Worm (Caenorhabditis elegans): ENCODE data around the gene C33F10.14.

The C33F10.14 gene

DNA sequence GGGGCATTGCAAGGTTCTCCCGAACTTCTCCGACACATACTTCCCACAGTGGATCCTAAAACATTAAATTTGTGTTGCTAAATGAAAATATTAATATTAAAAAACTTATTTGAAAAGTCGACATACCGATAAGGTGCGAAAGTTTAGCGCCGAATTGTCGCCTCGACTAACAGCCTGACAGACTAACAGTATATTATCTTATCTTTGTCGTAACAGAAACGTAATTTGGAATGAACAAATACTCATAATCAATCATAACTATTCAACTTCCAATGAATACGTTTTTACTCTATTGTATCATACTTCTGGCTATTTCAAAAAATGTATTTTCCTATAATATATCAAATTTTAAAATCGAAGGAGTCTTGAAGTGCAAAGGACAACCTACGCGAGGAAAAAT, 20.2 kb upstream of the C33F10.14 start, which contains the start of gene F26G1.11:
F26G1.11 (plus strand) TSS at position 205 of the 400 bp plus-strand sequence.
- TF ChIP-seq hrde-1 (tag; optimal IDR thresholded peaks at IDR 0.05; ENCODE audit: borderline replicate concordance) (no peak), nhr-80 (tag; optimal IDR thresholded peaks at IDR 0.05) (peak; percentile 38), lin-26 (GFP tag; IDR thresholded peaks at IDR 0.05) (no peak), B0261.1 (tag; optimal IDR thresholded peaks at IDR 0.05) (no peak), cebp-1 (GFP tag; IDR thresholded peaks at IDR 0.05) (no peak), cebp-1 (tag; optimal IDR thresholded peaks at IDR 0.05) (no peak)

DNA sequence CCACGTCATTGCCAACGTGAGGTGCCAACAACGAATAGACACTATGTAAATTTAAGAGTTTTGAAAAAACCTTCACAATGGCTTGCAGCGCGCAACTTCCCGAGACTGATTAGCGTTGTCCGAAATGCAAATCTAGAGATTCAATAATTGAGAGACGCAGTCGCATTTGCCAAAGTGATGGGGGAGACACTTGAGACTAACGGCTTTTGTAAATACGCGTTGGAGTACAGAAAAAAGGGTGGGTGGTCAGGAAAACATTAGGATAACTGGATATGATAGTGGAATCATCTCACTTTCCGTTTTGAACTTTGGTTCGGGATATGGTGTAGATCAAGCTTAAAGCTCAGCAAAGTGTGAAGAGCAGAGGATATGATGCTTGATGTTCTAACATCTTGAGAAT, 17.4 kb upstream of the C33F10.14 start:
- TF ChIP-seq cebp-2 (GFP tag; IDR thresholded peaks at IDR 0.05) = no peak
- no peak for TF ChIP-seq mxl-1 (tag; optimal IDR thresholded peaks at IDR 0.05)
- no peak for TF ChIP-seq zim-3 (tag; optimal IDR thresholded peaks at IDR 0.05)

DNA sequence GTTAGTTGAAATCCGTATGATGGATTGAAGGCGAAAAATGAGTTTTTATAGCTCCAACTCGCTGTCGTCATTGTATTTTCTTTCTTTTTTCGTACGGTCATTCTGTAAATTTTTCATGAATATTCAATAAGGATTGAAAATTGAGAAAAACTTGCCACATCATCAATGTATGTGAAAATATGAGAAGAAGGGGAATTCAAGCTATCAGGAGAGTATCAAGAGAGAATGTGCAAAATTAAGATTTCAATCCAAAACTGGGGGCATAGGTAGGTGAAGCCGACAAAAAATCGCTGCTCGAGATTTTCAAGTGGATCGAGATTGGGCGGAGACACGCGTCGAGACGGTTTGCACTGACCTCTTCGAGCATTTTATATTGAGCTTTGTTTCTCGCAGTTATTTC, 12.7 kb upstream of the C33F10.14 start, which contains the start of gene nep-12:
nep-12 (minus strand) TSS at position 101 of the 400 bp plus-strand sequence.
- no peak for TF ChIP-seq snpc-1.1 (tag; optimal IDR thresholded peaks at IDR 0.05; ENCODE audit: insufficient read depth)
- TF ChIP-seq madf-6 (GFP tag; IDR thresholded peaks at IDR 0.05) = no peak
- no peak for TF ChIP-seq ceh-79 (tag; optimal IDR thresholded peaks at IDR 0.05)
- no peak for TF ChIP-seq tbp1 (GFP tag; optimal IDR thresholded peaks at IDR 0.05)
- TF ChIP-seq F33H1.4 (GFP tag; IDR thresholded peaks at IDR 0.05) = no peak
- no peak for TF ChIP-seq unc-130 (GFP tag; optimal IDR thresholded peaks at IDR 0.05)
- TF ChIP-seq nhr-179 (tag; optimal IDR thresholded peaks at IDR 0.05) = no peak
- no peak for TF ChIP-seq cebp-2 (GFP tag; IDR thresholded peaks at IDR 0.05)
- no peak for TF ChIP-seq F22D6.2 (tag; optimal IDR thresholded peaks at IDR 0.05)
- no peak for TF ChIP-seq madf-8 (GFP tag; conservative IDR thresholded peaks at IDR 0.05)
- TF ChIP-seq F39B2.1 (GFP tag; IDR thresholded peaks at IDR 0.05) = no peak
- no peak for TF ChIP-seq ztf-22 (GFP tag; optimal IDR thresholded peaks at IDR 0.05)
- no peak for TF ChIP-seq sptf-2 (GFP tag; optimal IDR thresholded peaks at IDR 0.05)
- no peak for TF ChIP-seq rec-8 (tag; optimal IDR thresholded peaks at IDR 0.05)
- no peak for TF ChIP-seq Y79H2A.3 (GFP tag; conservative IDR thresholded peaks at IDR 0.05)
- TF ChIP-seq F57C9.4 (tag; optimal IDR thresholded peaks at IDR 0.05) = no peak
- TF ChIP-seq dpff-1 (tag; optimal IDR thresholded peaks at IDR 0.05) = no peak
- TF ChIP-seq athp-1 (tag; optimal IDR thresholded peaks at IDR 0.05) = no peak

DNA sequence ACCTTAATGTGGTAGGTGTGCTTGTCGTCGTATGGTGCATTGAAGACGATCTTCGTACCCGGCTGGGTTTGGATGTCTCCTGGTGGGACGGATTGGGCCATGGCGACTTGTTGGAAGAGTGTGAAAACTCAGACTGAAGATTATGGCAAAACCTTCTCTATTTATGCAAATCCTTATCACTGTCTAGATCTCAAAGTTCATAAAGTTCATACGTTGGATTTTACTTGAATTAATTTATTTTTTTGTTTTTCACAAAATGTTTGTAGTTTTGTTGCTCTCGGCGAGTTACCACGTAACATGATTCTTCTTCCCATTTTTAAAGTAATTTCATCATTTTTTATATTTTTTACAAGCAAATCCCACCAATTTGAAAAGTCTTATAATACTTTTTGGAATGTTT, 11.0 kb upstream of the C33F10.14 start, which contains the start of gene msp-3:
msp-3 (minus strand) TSS at position 101 of the 400 bp plus-strand sequence.
- TF ChIP-seq rpc-1 (optimal IDR thresholded peaks at IDR 0.05) (no peak), rpc-1 (tag; optimal IDR thresholded peaks at IDR 0.05) (no peak), T26A5.8 (tag; optimal IDR thresholded peaks at IDR 0.05) (no peak), rcor-1 (GFP tag; IDR thresholded peaks at IDR 0.05) (no peak), bed-2 (GFP tag; IDR thresholded peaks at IDR 0.05) (no peak), egl-18 (GFP tag; IDR thresholded peaks at IDR 0.05) (no peak), ceh-40 (GFP tag; IDR thresholded peaks at IDR 0.05) (no peak), F39B2.1 (GFP tag; IDR thresholded peaks at IDR 0.05) (no peak), madf-10 (tag; optimal IDR thresholded peaks at IDR 0.05) (no peak), unc-130 (GFP tag; optimal IDR thresholded peaks at IDR 0.05) (no peak), pha-4 (tag; optimal IDR thresholded peaks at IDR 0.05) (no peak), ceh-100 (GFP tag; IDR thresholded peaks at IDR 0.05) (no peak), rec-8 (tag; optimal IDR thresholded peaks at IDR 0.05) (no peak), ztf-22 (GFP tag; optimal IDR thresholded peaks at IDR 0.05) (no peak), B0336.3 (GFP tag; IDR thresholded peaks at IDR 0.05) (no peak), ztf-28 (GFP tag; IDR thresholded peaks at IDR 0.05) (no peak), cebp-2 (GFP tag; IDR thresholded peaks at IDR 0.05) (no peak), lin-40 (tag; optimal IDR thresholded peaks at IDR 0.05) (no peak), ztf-25 (GFP tag; IDR thresholded peaks at IDR 0.05) (no peak), mes-4 (tag; optimal IDR thresholded peaks at IDR 0.05) (no peak)

Measured in whole organism, young adult.